Fruit fly (Drosophila melanogaster): ENCODE measurements around the gene Klp68D.

Gene Klp68D

DNA sequence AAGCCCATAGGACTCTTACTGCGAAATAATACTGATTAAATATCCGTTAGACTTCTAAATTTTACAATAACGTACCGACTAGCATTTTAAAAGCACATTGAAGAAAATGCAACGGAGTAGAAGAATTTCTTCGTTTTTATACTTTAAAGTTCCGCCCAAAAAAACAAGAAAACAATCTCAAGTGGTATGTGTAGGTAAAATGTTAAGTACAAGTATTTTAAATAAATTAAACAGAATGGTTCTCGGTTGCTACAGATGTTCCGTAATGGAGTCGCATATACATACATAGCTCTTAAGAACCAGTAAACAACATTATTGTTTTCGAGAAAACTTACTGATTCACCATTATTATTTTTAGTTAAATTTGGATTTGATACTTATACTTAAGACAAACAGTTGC lies 23.4 kb upstream of the Klp68D start, which contains the start of gene Muc68D:
TSS of gene Muc68D (minus strand) at position 101 of the 400 bp plus-strand sequence.
- no peak for TF ChIP-seq sage (GFP tag; optimal IDR thresholded peaks at IDR 0.05)
- TF ChIP-seq OdsH (GFP tag; optimal IDR thresholded peaks at IDR 0.05), result no peak
- no peak for TF ChIP-seq ey (GFP tag; optimal IDR thresholded peaks at IDR 0.05)
- no peak for TF ChIP-seq Sp1 (GFP tag; optimal IDR thresholded peaks at IDR 0.05)
- no peak for TF ChIP-seq Vsx2 (GFP tag; optimal IDR thresholded peaks at IDR 0.05; ENCODE audit: partially characterized antibody)
- TF ChIP-seq h (GFP tag; optimal IDR thresholded peaks at IDR 0.05), result no peak
- no peak for TF ChIP-seq Hr83 (GFP tag; optimal IDR thresholded peaks at IDR 0.05; ENCODE audit: poor library complexity, severe bottlenecking)
- no peak for TF ChIP-seq foxo (GFP tag; optimal IDR thresholded peaks at IDR 0.05)
- TF ChIP-seq fru (GFP tag; optimal IDR thresholded peaks at IDR 0.05), result no peak
- no peak for TF ChIP-seq jim (GFP tag; optimal IDR thresholded peaks at IDR 0.05)
- TF ChIP-seq lola (GFP tag; optimal IDR thresholded peaks at IDR 0.05), result no peak
- no peak for TF ChIP-seq usp (GFP tag; optimal IDR thresholded peaks at IDR 0.05)
- TF ChIP-seq CrebA (GFP tag; optimal IDR thresholded peaks at IDR 0.05; ENCODE audit: borderline replicate concordance), result no peak
- no peak for TF ChIP-seq Abd-B (GFP tag; optimal IDR thresholded peaks at IDR 0.05)
- TF ChIP-seq Jra (GFP tag; optimal IDR thresholded peaks at IDR 0.05), result no peak
- TF ChIP-seq Hr78 (GFP tag; optimal IDR thresholded peaks at IDR 0.05), result no peak
- no peak for TF ChIP-seq HLH106 (tag; optimal IDR thresholded peaks at IDR 0.05)
- no peak for TF ChIP-seq CG9705 (GFP tag; optimal IDR thresholded peaks at IDR 0.05)
- no peak for TF ChIP-seq Dfd (GFP tag; optimal IDR thresholded peaks at IDR 0.05)
- no peak for TF ChIP-seq pan (optimal IDR thresholded peaks at IDR 0.05)

DNA sequence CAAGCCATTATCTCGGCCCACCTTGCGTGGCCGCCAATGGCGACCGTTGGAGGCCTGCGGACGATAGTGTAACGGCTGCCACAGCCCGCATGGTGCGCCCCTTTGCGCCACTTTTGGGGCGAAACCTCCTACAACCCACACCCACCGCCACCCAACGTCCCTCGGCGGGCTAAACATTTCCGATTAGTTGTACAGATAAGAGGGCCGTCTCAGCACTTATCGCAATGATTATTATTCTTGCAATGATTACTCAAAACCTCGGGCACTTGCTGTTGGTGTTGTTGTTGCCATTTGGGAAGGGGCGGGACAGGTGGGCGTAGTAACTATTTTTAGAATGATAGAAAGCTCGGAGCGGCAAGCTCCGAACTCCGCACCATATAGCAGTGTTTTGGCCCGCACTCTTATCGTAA lies 22.8 kb upstream of the Klp68D start:
- peak in 1 of 2 experiments; percentile 8 for TF ChIP-seq dl (GFP tag; optimal IDR thresholded peaks at IDR 0.05; ENCODE audit: insufficient read depth in 1 of 2, partially characterized antibody in 2 of 2)
- TF ChIP-seq ey (GFP tag; optimal IDR thresholded peaks at IDR 0.05), result no peak
- no peak for TF ChIP-seq tai (GFP tag; optimal IDR thresholded peaks at IDR 0.05)
- no peak for TF ChIP-seq rgr (GFP tag; optimal IDR thresholded peaks at IDR 0.05)
- no peak for TF ChIP-seq N (GFP tag; optimal IDR thresholded peaks at IDR 0.05)
- peak; percentile 29 for TF ChIP-seq Dif (GFP tag; optimal IDR thresholded peaks at IDR 0.05; ENCODE audit: partially characterized antibody)
- no peak for TF ChIP-seq sv (GFP tag; optimal IDR thresholded peaks at IDR 0.05)
- TF ChIP-seq h (GFP tag; optimal IDR thresholded peaks at IDR 0.05), result peak; percentile 1
- peak; percentile 34 for TF ChIP-seq Vsx2 (GFP tag; optimal IDR thresholded peaks at IDR 0.05; ENCODE audit: partially characterized antibody)
- no peak for TF ChIP-seq CrebA (GFP tag; optimal IDR thresholded peaks at IDR 0.05; ENCODE audit: borderline replicate concordance)
- no peak for TF ChIP-seq CG32264 (GFP tag; optimal IDR thresholded peaks at IDR 0.05)
- TF ChIP-seq sage (GFP tag; optimal IDR thresholded peaks at IDR 0.05), result no peak

DNA sequence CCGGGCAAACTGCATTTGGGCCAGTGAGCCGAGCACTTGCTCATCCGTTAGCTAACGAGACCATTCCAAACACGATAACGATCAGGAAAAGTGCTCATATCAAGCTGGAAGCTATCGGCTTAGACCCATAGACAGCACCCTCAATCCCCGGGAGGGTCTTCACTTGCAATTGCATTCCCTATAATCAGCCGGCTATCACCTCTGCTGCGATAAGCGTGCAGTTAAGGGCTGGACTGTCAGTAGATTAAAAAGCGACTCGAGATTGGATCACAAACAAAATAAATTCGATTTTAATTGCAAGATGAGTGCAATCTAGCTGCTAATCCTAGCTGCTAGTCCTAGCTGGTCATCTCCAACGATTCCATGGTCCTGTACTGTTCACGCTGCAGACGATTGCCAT lies 21.6 kb upstream of the Klp68D start:
- TF ChIP-seq jim (GFP tag; optimal IDR thresholded peaks at IDR 0.05) (no peak), woc (GFP tag; optimal IDR thresholded peaks at IDR 0.05) (no peak), psq (GFP tag; optimal IDR thresholded peaks at IDR 0.05) (no peak), ey (GFP tag; optimal IDR thresholded peaks at IDR 0.05) (no peak), Mio (GFP tag; optimal IDR thresholded peaks at IDR 0.05) (no peak), lola (GFP tag; optimal IDR thresholded peaks at IDR 0.05) (no peak), HLH106 (tag; optimal IDR thresholded peaks at IDR 0.05) (no peak), OdsH (GFP tag; optimal IDR thresholded peaks at IDR 0.05) (no peak), Myc (optimal IDR thresholded peaks at IDR 0.05) (no peak), CG32264 (GFP tag; optimal IDR thresholded peaks at IDR 0.05) (no peak), h (GFP tag; optimal IDR thresholded peaks at IDR 0.05) (no peak), Dif (GFP tag; optimal IDR thresholded peaks at IDR 0.05; ENCODE audit: partially characterized antibody) (no peak), Abd-B (GFP tag; optimal IDR thresholded peaks at IDR 0.05) (no peak)

DNA sequence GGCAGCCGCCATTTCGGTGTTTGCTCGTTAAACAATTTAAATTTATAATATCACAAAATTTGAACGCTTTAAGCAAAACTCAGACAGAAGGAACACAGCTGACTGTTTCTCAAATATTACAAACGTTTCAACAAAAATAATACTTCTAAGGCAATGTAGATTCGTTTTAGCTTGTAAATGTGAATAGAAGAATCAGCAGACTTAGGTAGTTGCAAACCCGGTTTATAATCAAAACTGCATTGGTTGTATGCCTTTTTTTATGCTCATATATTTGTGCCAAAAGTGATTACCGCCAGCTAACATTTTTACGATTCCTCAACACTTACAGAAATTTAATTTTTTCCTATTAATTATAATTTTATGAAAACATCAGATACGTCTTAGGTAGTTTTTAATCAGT lies 21.0 kb upstream of the Klp68D start, which contains the start of gene Tim13:
TSS of gene Tim13 (minus strand) at position 101 of the 400 bp plus-strand sequence.
- TF ChIP-seq N (GFP tag; optimal IDR thresholded peaks at IDR 0.05) (no peak), Hnf4 (GFP tag; optimal IDR thresholded peaks at IDR 0.05) (no peak)

DNA sequence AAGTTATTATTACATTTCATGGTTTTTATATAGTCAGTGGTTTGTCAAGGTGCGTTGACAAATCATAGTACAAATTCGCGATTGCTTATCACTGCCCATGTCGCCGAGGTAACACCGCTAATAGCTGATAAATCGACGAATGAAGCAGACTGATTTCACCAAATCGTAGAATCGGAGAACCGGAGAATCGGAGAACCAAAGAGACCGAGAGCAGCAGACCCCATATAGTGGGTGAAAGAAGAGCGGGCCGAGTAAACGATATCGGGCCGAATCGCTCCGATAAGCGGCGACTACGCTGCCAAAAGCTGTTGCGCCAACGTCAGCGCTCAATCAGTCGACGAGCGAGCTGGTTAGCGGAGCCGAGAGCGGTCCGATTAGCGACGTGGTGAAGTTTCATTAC lies 18.7 kb upstream of the Klp68D start, which contains the start of gene CG14131:
TSS of gene CG14131 (plus strand) at position 343 of the 400 bp plus-strand sequence.
- TF ChIP-seq h (GFP tag; optimal IDR thresholded peaks at IDR 0.05) (peak; percentile 34), Dif (GFP tag; optimal IDR thresholded peaks at IDR 0.05; ENCODE audit: partially characterized antibody) (peak; percentile 57), CrebA (GFP tag; optimal IDR thresholded peaks at IDR 0.05; ENCODE audit: borderline replicate concordance) (peak; percentile 8), br (GFP tag; optimal IDR thresholded peaks at IDR 0.05) (peak; percentile 33), dsf (GFP tag; optimal IDR thresholded peaks at IDR 0.05; ENCODE audit: borderline replicate concordance) (no peak)
